Worm (Caenorhabditis elegans) whole organism, L3 larva: ENCODE measurements around the gene gad-3.

ENCODE experiments used
- nhr-237 ChIP-seq: fragments of 150-350 bp; optimal IDR thresholded peaks from 2 replicates; lab custom pipeline; 2014; ENCODE audit warnings: missing biosample characterization, missing genetic modification characterization
- nhr-76 ChIP-seq: fragments of 150-350 bp; sonication (generic microtip); optimal IDR thresholded peaks from 5 replicates; lab custom pipeline; 2014; ENCODE audit warnings: missing biosample characterization, missing genetic modification characterization

DNA sequence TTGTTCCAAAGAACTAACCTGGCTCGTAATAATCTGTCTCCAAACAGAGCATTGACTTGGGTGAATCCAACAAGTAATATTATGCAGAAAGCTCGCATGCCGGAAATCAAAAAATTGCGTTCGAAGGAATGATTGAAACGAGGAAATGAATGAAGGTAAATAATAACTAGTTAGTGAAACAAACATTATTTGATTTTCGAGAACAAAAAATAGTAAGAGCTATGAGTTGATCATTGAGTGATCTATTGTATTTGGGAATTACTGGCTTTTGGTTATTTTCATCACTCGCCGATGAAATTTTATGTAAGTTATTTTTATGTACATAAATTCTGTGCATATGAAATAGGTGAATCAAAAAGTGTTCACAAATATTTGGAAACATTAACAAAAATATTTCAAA lies 18.0 kb downstream of the gad-3 start, which contains the start of gene B0222.5:
- no peak for TF ChIP-seq nhr-237
- TF ChIP-seq nhr-76 (tag; lab: Kevin White, UChicago): no peak
